Fruit fly (Drosophila melanogaster) whole organism, embryonic: ENCODE measurements around the gene CG15012.

ENCODE experiments used
- Bdp1 ChIP-seq: fragments of 200-800 bp; sonication (Bioruptor generic); optimal IDR thresholded peaks from 3 replicates; lab custom pipeline; 2016; ENCODE audit warnings: missing biosample characterization, missing genetic modification characterization
- Bgb ChIP-seq: fragments of 200-800 bp; sonication (Bioruptor generic); IDR thresholded peaks from 2 replicates; pipeline ENCODE4 v1.3.6; 2022; ENCODE audit warnings: missing biosample characterization, missing genetic modification characterization; ENCODE audit not compliant: partially characterized antibody
- Bteb2 ChIP-seq: fragments of 200-800 bp; sonication (Bioruptor generic); optimal IDR thresholded peaks from 2 replicates; lab custom pipeline; 2016; ENCODE audit warnings: missing biosample characterization, missing genetic modification characterization
- CG10267 ChIP-seq: fragments of 200-800 bp; sonication (Bioruptor generic); optimal IDR thresholded peaks from 2 replicates; lab custom pipeline; 2018; ENCODE audit warnings: missing biosample characterization, mild to moderate bottlenecking, missing genetic modification characterization, moderate library complexity
- CG11456 ChIP-seq: fragments of 200-800 bp; sonication (Bioruptor generic); IDR thresholded peaks from 3 replicates; pipeline ENCODE4 v1.3.6; 2022; ENCODE audit warnings: missing biosample characterization, missing genetic modification characterization
- CG11695 ChIP-seq: fragments of 200-800 bp; sonication (Bioruptor generic); IDR thresholded peaks from 3 replicates; pipeline ENCODE4 v1.3.6; 2022; ENCODE audit warnings: missing biosample characterization, missing genetic modification characterization
- CG1233 ChIP-seq: fragments of 200-800 bp; sonication (Bioruptor generic); optimal IDR thresholded peaks from 4 replicates; lab custom pipeline; 2018; ENCODE audit warnings: missing biosample characterization, mild to moderate bottlenecking, missing genetic modification characterization
- CG14710 ChIP-seq: fragments of 200-800 bp; sonication (Bioruptor generic); optimal IDR thresholded peaks from 3 replicates; lab custom pipeline; 2019; ENCODE audit warnings: missing biosample characterization, mild to moderate bottlenecking, missing genetic modification characterization, moderate library complexity
- CG1602 ChIP-seq: fragments of 200-800 bp; sonication (Bioruptor generic); optimal IDR thresholded peaks from 3 replicates; lab custom pipeline; 2016; ENCODE audit warnings: missing biosample characterization, missing genetic modification characterization
- CG1647 ChIP-seq: fragments of 200-800 bp; sonication (Bioruptor generic); optimal IDR thresholded peaks from 3 replicates; lab custom pipeline; 2016; ENCODE audit warnings: missing biosample characterization, missing genetic modification characterization
- CG18262 ChIP-seq: fragments of 200-800 bp; optimal IDR thresholded peaks from 3 replicates; lab custom pipeline; 2019; ENCODE audit warnings: missing biosample characterization, mild to moderate bottlenecking, missing genetic modification characterization, moderate library complexity
- CG34224 ChIP-seq: fragments of 200-800 bp; sonication (Bioruptor generic); IDR thresholded peaks from 3 replicates; pipeline ENCODE4 v1.3.6; 2022; ENCODE audit warnings: missing biosample characterization, missing genetic modification characterization; ENCODE audit not compliant: partially characterized antibody
- CG3838 ChIP-seq: fragments of 200-800 bp; sonication (Bioruptor generic); optimal IDR thresholded peaks from 3 replicates; lab custom pipeline; 2016; ENCODE audit warnings: missing biosample characterization, missing genetic modification characterization
- CG6254 ChIP-seq: fragments of 200-800 bp; sonication (Bioruptor generic); optimal IDR thresholded peaks from 3 replicates; lab custom pipeline; 2017; ENCODE audit warnings: mild to moderate bottlenecking, missing biosample characterization, missing genetic modification reagents, missing genetic modification characterization
- CG7271 ChIP-seq: fragments of 200-800 bp; sonication (Bioruptor generic); optimal IDR thresholded peaks from 2 replicates; lab custom pipeline; 2018; ENCODE audit warnings: missing biosample characterization, mild to moderate bottlenecking, missing genetic modification characterization, moderate library complexity
- CG7839 ChIP-seq: fragments of 200-800 bp; sonication (Bioruptor generic); optimal IDR thresholded peaks from 3 replicates; lab custom pipeline; 2018; ENCODE audit warnings: missing biosample characterization, mild to moderate bottlenecking, missing genetic modification characterization, moderate library complexity
- D19B ChIP-seq: fragments of 200-800 bp; sonication (Bioruptor generic); optimal IDR thresholded peaks from 2 replicates; lab custom pipeline; 2017; ENCODE audit warnings: missing biosample characterization, mild to moderate bottlenecking, missing genetic modification characterization
- Deaf1 ChIP-seq: fragments of 200-800 bp; optimal IDR thresholded peaks from 3 replicates; lab custom pipeline; 2019; ENCODE audit warnings: missing biosample characterization, mild to moderate bottlenecking, missing genetic modification characterization, moderate library complexity
- Hmr ChIP-seq: fragments of 200-800 bp; sonication (Bioruptor generic); optimal IDR thresholded peaks from 3 replicates; lab custom pipeline; 2017; ENCODE audit warnings: mild to moderate bottlenecking, missing biosample characterization, missing genetic modification reagents, missing genetic modification characterization
- Hr78 ChIP-seq, 2 experiments: fragments of 200-800 bp in 1 of 2; fragments of >200 bp in 1 of 2; sonication (Bioruptor generic) in 1 of 2; optimal IDR thresholded peaks; 2 replicates each; lab custom pipeline; 2017 to 2019; ENCODE audit warnings: missing biosample characterization in 2 of 2, missing genetic modification characterization in 2 of 2, mild to moderate bottlenecking in 1 of 2, moderate library complexity in 1 of 2
- Lhr ChIP-seq: fragments of 200-800 bp; sonication (Bioruptor generic); optimal IDR thresholded peaks from 3 replicates; lab custom pipeline; 2017; ENCODE audit warnings: mild to moderate bottlenecking, missing biosample characterization, missing genetic modification reagents, missing genetic modification characterization
- Med ChIP-seq: fragments of 200-800 bp; sonication (Bioruptor generic); peaks from one replicate; lab custom pipeline; 2016; ENCODE audit warnings: missing biosample characterization, missing genetic modification characterization, mild to moderate bottlenecking, inconsistent platforms, moderate library complexity
- Myb ChIP-seq: fragments of 200-800 bp; sonication (Bioruptor generic); optimal IDR thresholded peaks from 2 replicates; lab custom pipeline; 2016; ENCODE audit warnings: missing biosample characterization, missing genetic modification characterization
- NFAT ChIP-seq: fragments of 200-800 bp; sonication (Bioruptor generic); IDR thresholded peaks from 2 replicates; pipeline ENCODE4 v1.3.6; 2022; ENCODE audit warnings: missing biosample characterization, missing genetic modification characterization
- Neu2 ChIP-seq: fragments of 200-800 bp; sonication (Bioruptor generic); optimal IDR thresholded peaks from 3 replicates; lab custom pipeline; 2016; ENCODE audit warnings: missing biosample characterization, missing genetic modification characterization, borderline replicate concordance
- Nf-YC ChIP-seq: fragments of 200-800 bp; optimal IDR thresholded peaks from 3 replicates; lab custom pipeline; 2019; ENCODE audit warnings: missing biosample characterization, mild to moderate bottlenecking, missing genetic modification characterization, moderate library complexity
- Poxn ChIP-seq: fragments of 200-800 bp; sonication (Bioruptor generic); IDR thresholded peaks from 2 replicates; pipeline ENCODE4 v1.3.6; 2022; ENCODE audit warnings: missing biosample characterization, missing genetic modification characterization
- Sry-β ChIP-seq: fragments of 200-800 bp; sonication (Bioruptor generic); optimal IDR thresholded peaks from 2 replicates; lab custom pipeline; 2018; ENCODE audit warnings: missing biosample characterization, mild to moderate bottlenecking, missing genetic modification characterization, moderate library complexity
- Taf1 ChIP-seq: fragments of 200-800 bp; sonication (Bioruptor generic); IDR thresholded peaks from 2 replicates; pipeline ENCODE4 v1.3.6; 2022; ENCODE audit warnings: missing biosample characterization, missing genetic modification characterization
- Tbp ChIP-seq: fragments of >200 bp; optimal IDR thresholded peaks from 2 replicates; lab custom pipeline; 2018; ENCODE audit warnings: missing biosample characterization, missing genetic modification characterization
- al ChIP-seq: fragments of 200-800 bp; sonication (Bioruptor generic); IDR thresholded peaks from 2 replicates; pipeline ENCODE4 v1.3.6; 2022; ENCODE audit warnings: missing biosample characterization, missing genetic modification characterization
- aop ChIP-seq: fragments of 200-800 bp; sonication (Bioruptor generic); IDR thresholded peaks from 2 replicates; pipeline ENCODE4 v1.3.6; 2022; ENCODE audit warnings: missing biosample characterization, missing genetic modification characterization
- bowl ChIP-seq: fragments of 200-800 bp; sonication (Bioruptor generic); IDR thresholded peaks from 2 replicates; pipeline ENCODE4 v1.3.6; 2022; ENCODE audit warnings: missing biosample characterization, missing genetic modification characterization
- cad ChIP-seq: fragments of >200 bp; optimal IDR thresholded peaks from 2 replicates; lab custom pipeline; 2017; ENCODE audit warnings: missing biosample characterization, missing genetic modification characterization
- emc ChIP-seq: fragments of 200-800 bp; sonication (Bioruptor generic); optimal IDR thresholded peaks from 2 replicates; lab custom pipeline; 2016; ENCODE audit warnings: missing biosample characterization, missing genetic modification characterization
- en ChIP-seq: fragments of 200-800 bp; sonication (Bioruptor generic); optimal IDR thresholded peaks from 2 replicates; lab custom pipeline; 2016; ENCODE audit warnings: missing biosample characterization, missing genetic modification characterization
- eve ChIP-seq, 2 experiments: fragments of >200 bp; optimal IDR thresholded peaks; 2 replicates each; lab custom pipeline; 2017; ENCODE audit warnings: missing biosample characterization in 2 of 2, missing genetic modification characterization in 2 of 2
- h ChIP-seq: fragments of >200 bp; optimal IDR thresholded peaks from 2 replicates; lab custom pipeline; 2017
- hb ChIP-seq: fragments of 200-800 bp; sonication (Bioruptor generic); IDR thresholded peaks from 3 replicates; pipeline ENCODE4 v1.3.6; 2022; ENCODE audit warnings: missing biosample characterization, missing genetic modification characterization; ENCODE audit not compliant: partially characterized antibody
- jigr1 ChIP-seq: fragments of 200-800 bp; sonication (Bioruptor generic); IDR thresholded peaks from 3 replicates; pipeline ENCODE4 v1.3.6; 2022; ENCODE audit warnings: missing biosample characterization, missing genetic modification characterization
- jing ChIP-seq: fragments of 200-800 bp; sonication (Bioruptor generic); optimal IDR thresholded peaks from 2 replicates; lab custom pipeline; 2018; ENCODE audit warnings: missing biosample characterization, mild to moderate bottlenecking, missing genetic modification characterization
- nau ChIP-seq: fragments of 200-800 bp; sonication (Bioruptor generic); optimal IDR thresholded peaks from 3 replicates; lab custom pipeline; 2017; ENCODE audit warnings: missing biosample characterization, mild to moderate bottlenecking, missing genetic modification characterization, missing genetic modification reagents
- nerfin-1 ChIP-seq: fragments of 200-800 bp; sonication (Bioruptor generic); optimal IDR thresholded peaks from 3 replicates; lab custom pipeline; 2019; ENCODE audit warnings: missing biosample characterization, mild to moderate bottlenecking, missing genetic modification characterization, moderate library complexity
- pros ChIP-seq: fragments of 200-800 bp; sonication (Bioruptor generic); optimal IDR thresholded peaks from 3 replicates; lab custom pipeline; 2019; ENCODE audit warnings: missing biosample characterization, mild to moderate bottlenecking, missing genetic modification characterization, moderate library complexity
- pum ChIP-seq: fragments of 200-800 bp; sonication (Bioruptor generic); optimal IDR thresholded peaks from 2 replicates; lab custom pipeline; 2016; ENCODE audit warnings: missing biosample characterization, missing genetic modification characterization
- ro ChIP-seq: fragments of 200-800 bp; sonication (Bioruptor generic); IDR thresholded peaks from 2 replicates; pipeline ENCODE4 v1.3.6; 2022; ENCODE audit warnings: missing biosample characterization, missing genetic modification characterization
- so ChIP-seq: fragments of 200-800 bp; sonication (Bioruptor generic); IDR thresholded peaks from 3 replicates; pipeline ENCODE4 v1.3.6; 2022; ENCODE audit warnings: missing biosample characterization, missing genetic modification characterization
- stc ChIP-seq: fragments of 200-800 bp; sonication (Bioruptor generic); IDR thresholded peaks from 2 replicates; pipeline ENCODE4 v1.3.6; 2022; ENCODE audit warnings: missing biosample characterization, missing genetic modification characterization
- toy ChIP-seq: fragments of 200-800 bp; sonication (Bioruptor generic); IDR thresholded peaks from 2 replicates; pipeline ENCODE4 v1.3.6; 2022; ENCODE audit warnings: missing biosample characterization, missing genetic modification characterization
- unc-4 ChIP-seq: fragments of 200-800 bp; sonication (Bioruptor generic); IDR thresholded peaks from 2 replicates; pipeline ENCODE4 v1.3.6; 2022; ENCODE audit warnings: missing biosample characterization, missing genetic modification characterization; ENCODE audit not compliant: partially characterized antibody
- unpg ChIP-seq: fragments of 200-800 bp; sonication (Bioruptor generic); optimal IDR thresholded peaks from 3 replicates; lab custom pipeline; 2018; ENCODE audit warnings: missing biosample characterization, mild to moderate bottlenecking, missing genetic modification characterization, moderate library complexity

Gene CG15012

DNA sequence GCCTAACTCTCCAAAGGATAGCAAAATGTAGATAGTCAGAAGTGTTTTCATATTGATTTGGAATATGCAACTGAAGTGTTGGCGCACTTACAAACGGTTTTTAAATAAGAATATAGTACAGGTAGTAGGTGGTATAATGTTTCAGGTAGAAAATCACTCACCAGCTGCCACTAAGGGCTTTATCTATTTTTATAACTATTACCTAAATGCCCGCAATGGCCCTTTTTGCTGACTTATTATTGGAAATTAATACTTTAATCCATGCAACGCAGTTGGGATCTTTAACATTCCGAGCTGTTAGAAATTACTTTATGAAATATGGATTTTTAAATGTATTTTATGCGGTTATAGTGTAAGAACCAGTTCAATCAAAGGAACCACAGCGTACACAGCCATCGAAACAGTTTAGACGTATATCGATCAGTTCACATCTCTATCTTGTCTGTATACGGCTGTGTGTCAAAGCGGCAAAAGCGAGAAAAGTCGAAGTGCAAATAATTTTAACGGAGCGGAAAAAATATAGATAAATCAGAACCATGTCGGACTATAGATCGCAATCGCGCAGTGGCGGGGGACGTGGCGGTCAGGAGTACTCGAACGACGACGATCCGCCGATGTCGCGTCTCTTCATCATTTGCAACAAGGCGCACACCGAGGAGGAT lies 8.5 kb downstream of the CG15012 start, which contains the start of the genes srw and CG1316 (continued):
- TF ChIP-seq unpg (GFP tag; lab: Kevin White, UChicago) (no peak), jing (GFP tag; lab: Kevin White, UChicago) (no peak), stc (GFP tag; lab: Robert Waterston, UW) (no peak), CG18262 (tag; lab: Kevin White, UChicago) (no peak), bowl (no peak), Bdp1 (no peak), Neu2 (GFP tag; lab: Kevin White, UChicago) (no peak), NFAT (GFP tag; lab: Robert Waterston, UW) (no peak), Bteb2 (no peak), jigr1 (GFP tag; lab: Robert Waterston, UW) (no peak), pum (GFP tag; lab: Kevin White, UChicago) (no peak), Myb (peak; percentile 67), CG34224 (GFP tag; lab: Robert Waterston, UW) (peak; percentile 44; the same call in 1 of the 3 replicates), Nf-YC (no peak), eve (GFP tag; optimal IDR thresholded peaks at IDR 0.05; lab: Kevin White, UChicago) (no peak), CG1647 (no peak), Bgb (GFP tag; lab: Robert Waterston, UW) (peak; percentile 52), Med (GFP tag; lab: Kevin White, UChicago) (peak; percentile 81), pros (GFP tag; lab: Kevin White, UChicago) (no peak), D19B (no peak), unc-4 (GFP tag; lab: Robert Waterston, UW) (0 out of 2 replicates have a peak, but pooled peaks have one; percentile 39), nerfin-1 (no peak), CG1233 (GFP tag; lab: Kevin White, UChicago) (no peak), Taf1 (no peak), aop (GFP tag; lab: Robert Waterston, UW) (no peak), CG3838 (GFP tag; lab: Kevin White, UChicago) (no peak), Hr78 (GFP tag; optimal IDR thresholded peaks at IDR 0.05; lab: Kevin White, UChicago) (no peak)

DNA sequence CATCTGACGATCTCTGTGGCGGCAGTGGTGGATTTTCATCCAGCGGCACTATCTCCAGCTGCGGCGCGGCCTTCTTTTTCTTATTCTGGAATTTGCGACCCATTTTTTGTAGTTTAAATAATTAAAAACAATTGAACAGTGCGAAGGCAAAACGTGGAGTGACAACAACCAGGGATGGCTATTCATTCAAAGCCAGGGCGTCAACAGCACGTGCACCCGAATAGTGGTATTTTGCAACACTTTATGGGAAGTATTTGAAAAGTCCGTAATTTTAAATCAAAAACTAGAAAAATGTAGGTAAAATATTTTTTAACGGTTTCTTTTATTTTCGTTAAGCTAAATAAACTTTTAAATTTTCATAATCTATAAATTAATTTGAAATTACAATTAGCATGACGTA lies 9.4 kb downstream of the CG15012 start, which contains the start of gene CG11583:
TSS of gene CG11583 (minus strand) at position 191 of the 400 bp plus-strand sequence.
- TF ChIP-seq CG6254 (GFP tag; lab: Kevin White, UChicago) (no peak), unpg (GFP tag; lab: Kevin White, UChicago) (no peak), CG7271 (tag; lab: Kevin White, UChicago) (no peak), CG1602 (peak; percentile 14), emc (GFP tag; lab: Kevin White, UChicago) (no peak), nau (GFP tag; lab: Kevin White, UChicago) (no peak), toy (GFP tag; lab: Robert Waterston, UW) (no peak), al (no peak), Hmr (GFP tag; lab: Kevin White, UChicago) (no peak), Tbp (GFP tag; lab: Kevin White, UChicago) (no peak), so (no peak), en (GFP tag; lab: Kevin White, UChicago) (peak; percentile 4), Lhr (GFP tag; lab: Kevin White, UChicago) (no peak), CG11456 (GFP tag; lab: Robert Waterston, UW) (peak; percentile 61; the same call in 1 of the 3 replicates), CG14710 (tag; lab: Kevin White, UChicago) (peak; percentile 49), hb (GFP tag; lab: Robert Waterston, UW) (no peak), CG7839 (tag; lab: Kevin White, UChicago) (no peak), Sry-β (GFP tag; lab: Kevin White, UChicago) (no peak), Poxn (no peak), CG10267 (tag; lab: Kevin White, UChicago) (peak; percentile 96), Deaf1 (tag; lab: Kevin White, UChicago) (no peak), Med (GFP tag; lab: Kevin White, UChicago) (peak; percentile 93), h (lab: Kevin White, UChicago) (no peak), ro (no peak), cad (GFP tag; lab: Kevin White, UChicago) (no peak), CG11695 (no peak)
